Worm (Caenorhabditis elegans) whole organism, L4 larva: Measurements from ENCODE around the gene elt-4.

Experiments used
- D1046.2 ChIP-seq: fragments of 200-800 bp; sonication (Bioruptor generic); IDR thresholded peaks from 2 replicates; pipeline ENCODE4 v1.3.6; 2022; ENCODE audit warnings: missing genetic modification characterization, missing compliant biosample characterization
- F10B5.3 ChIP-seq: sonication (generic microtip); optimal IDR thresholded peaks from 2 replicates; lab custom pipeline; 2016; ENCODE audit warnings: mild to moderate bottlenecking, missing genetic modification characterization, missing compliant biosample characterization
- F26F4.8 ChIP-seq: fragments of 200-800 bp; sonication (Bioruptor generic); conservative IDR thresholded peaks from 2 replicates; pipeline ENCODE4 v1.3.6; 2022; ENCODE audit warnings: missing genetic modification characterization, missing compliant biosample characterization
- F37D6.2 ChIP-seq: sonication (generic microtip); optimal IDR thresholded peaks from 2 replicates; lab custom pipeline; 2016; ENCODE audit warnings: mild to moderate bottlenecking, missing genetic modification characterization, missing compliant biosample characterization
- T20F7.1 ChIP-seq: fragments of 200-800 bp; sonication (Bioruptor generic); optimal IDR thresholded peaks from 2 replicates; lab custom pipeline; 2018; ENCODE audit warnings: mild to moderate bottlenecking, missing genetic modification characterization, missing compliant biosample characterization
- Y105C5A.15 ChIP-seq: fragments of 200-800 bp; sonication (Bioruptor generic); IDR thresholded peaks from 2 replicates; pipeline ENCODE4 v1.3.6; 2022; ENCODE audit warnings: missing genetic modification characterization, missing compliant biosample characterization
- Y5F2A.4 ChIP-seq: fragments of 200-800 bp; sonication (Bioruptor generic); optimal IDR thresholded peaks from 2 replicates; lab custom pipeline; 2018; ENCODE audit warnings: mild to moderate bottlenecking, missing genetic modification characterization, missing compliant biosample characterization
- ZK337.2 ChIP-seq: fragments of 200-800 bp; sonication (Bioruptor generic); IDR thresholded peaks from 2 replicates; pipeline ENCODE4 v1.3.6; 2022; ENCODE audit warnings: missing genetic modification reagents, missing genetic modification characterization, missing compliant biosample characterization
- ZK546.5 ChIP-seq, 2 experiments: sonication (generic microtip); optimal IDR thresholded peaks; 2 replicates each; lab custom pipeline; 2017; ENCODE audit warnings: missing biosample characterization in 2 of 2, missing genetic modification characterization in 2 of 2
- aha-1 ChIP-seq: fragments of 150-350 bp; peaks from one replicate; lab custom pipeline; 2014; ENCODE audit warnings: missing biosample characterization, missing genetic modification characterization
- aly-2 ChIP-seq: sonication (generic microtip); optimal IDR thresholded peaks from 2 replicates; lab custom pipeline; 2018; ENCODE audit warnings: missing biosample characterization, missing genetic modification characterization
- ama-1 ChIP-seq: fragments of 150-350 bp; optimal IDR thresholded peaks from 2 replicates; lab custom pipeline; 2014; ENCODE audit warnings: inconsistent platforms, mixed read lengths
- arid-1 ChIP-seq: fragments of 200-800 bp; sonication (Bioruptor generic); conservative IDR thresholded peaks from 2 replicates; pipeline ENCODE4 v1.3.6; 2022; ENCODE audit warnings: missing genetic modification reagents, missing genetic modification characterization, missing compliant biosample characterization
- ceh-20 ChIP-seq: fragments of 200-800 bp; sonication (Bioruptor generic); IDR thresholded peaks from 2 replicates; pipeline ENCODE4 v1.3.6; 2022; ENCODE audit warnings: missing genetic modification reagents, missing genetic modification characterization, missing compliant biosample characterization
- ceh-28 ChIP-seq: fragments of 150-350 bp; optimal IDR thresholded peaks from 2 replicates; lab custom pipeline; 2014; ENCODE audit warnings: missing biosample characterization, missing genetic modification reagents, missing genetic modification characterization
- ceh-32 ChIP-seq: sonication (generic microtip); optimal IDR thresholded peaks from 2 replicates; lab custom pipeline; 2016; ENCODE audit warnings: mild to moderate bottlenecking, missing genetic modification characterization, missing compliant biosample characterization; ENCODE audit not compliant: poor library complexity
- ceh-62 ChIP-seq: sonication (generic microtip); optimal IDR thresholded peaks from 2 replicates; lab custom pipeline; 2017; ENCODE audit warnings: missing biosample characterization, missing genetic modification characterization
- ceh-82 ChIP-seq: sonication (generic microtip); optimal IDR thresholded peaks from 2 replicates; lab custom pipeline; 2017; ENCODE audit warnings: missing biosample characterization, missing genetic modification characterization
- ces-1 ChIP-seq: fragments of 150-350 bp; sonication (generic microtip); optimal IDR thresholded peaks from 4 replicates; lab custom pipeline; 2014; ENCODE audit warnings: missing biosample characterization, missing genetic modification reagents, missing genetic modification characterization
- cey-2 ChIP-seq: sonication (generic microtip); optimal IDR thresholded peaks from 3 replicates; lab custom pipeline; 2017; ENCODE audit warnings: missing genetic modification characterization, mild to moderate bottlenecking, missing compliant biosample characterization, antibody characterized with exemption, borderline replicate concordance; ENCODE audit not compliant: insufficient read depth
- daf-12 ChIP-seq: fragments of 150-350 bp; optimal IDR thresholded peaks from 2 replicates; lab custom pipeline; 2014; ENCODE audit warnings: missing biosample characterization, missing genetic modification reagents, missing genetic modification characterization
- daf-16 ChIP-seq, 3 experiments: sonication (generic microtip); optimal IDR thresholded peaks; 2 replicates each; lab custom pipeline; 2016 to 2017; ENCODE audit warnings: missing genetic modification characterization in 3 of 3, missing genetic modification reagents in 3 of 3, mild to moderate bottlenecking in 2 of 3, missing compliant biosample characterization in 2 of 3, missing biosample characterization in 1 of 3, moderate library complexity in 1 of 3
- daf-8 ChIP-seq: fragments of 200-800 bp; sonication (Bioruptor generic); IDR thresholded peaks from 2 replicates; pipeline ENCODE4 v1.3.6; 2022; ENCODE audit warnings: missing genetic modification characterization, missing compliant biosample characterization
- dmd-8 ChIP-seq: fragments of 200-800 bp; sonication (Bioruptor generic); IDR thresholded peaks from 2 replicates; pipeline ENCODE4 v1.3.6; 2022; ENCODE audit warnings: missing genetic modification characterization, missing compliant biosample characterization
- dmd-9 ChIP-seq: fragments of 200-800 bp; sonication (Bioruptor generic); IDR thresholded peaks from 2 replicates; pipeline ENCODE4 v1.3.6; 2022; ENCODE audit warnings: missing genetic modification reagents, missing genetic modification characterization, missing compliant biosample characterization
- duxl-1 ChIP-seq: sonication (generic microtip); optimal IDR thresholded peaks from 2 replicates; lab custom pipeline; 2016; ENCODE audit warnings: mild to moderate bottlenecking, missing genetic modification characterization, moderate library complexity, missing compliant biosample characterization; ENCODE audit not compliant: poor library complexity
- dve-1 ChIP-seq: sonication (generic microtip); optimal IDR thresholded peaks from 2 replicates; lab custom pipeline; 2017; ENCODE audit warnings: antibody characterized with exemption, mild to moderate bottlenecking, missing genetic modification characterization, missing compliant biosample characterization; ENCODE audit not compliant: insufficient read depth
- fkh-10 ChIP-seq: fragments of 150-350 bp; optimal IDR thresholded peaks from 2 replicates; lab custom pipeline; 2014; ENCODE audit warnings: missing biosample characterization, missing genetic modification reagents, missing genetic modification characterization
- hlh-11 ChIP-seq: fragments of 200-800 bp; sonication (Bioruptor generic); optimal IDR thresholded peaks from 2 replicates; lab custom pipeline; 2018; ENCODE audit warnings: mild to moderate bottlenecking, missing genetic modification characterization, missing compliant biosample characterization
- hlh-30 ChIP-seq: sonication (generic microtip); optimal IDR thresholded peaks from 2 replicates; lab custom pipeline; 2017; ENCODE audit warnings: antibody characterized with exemption, mild to moderate bottlenecking, missing genetic modification characterization, missing compliant biosample characterization; ENCODE audit not compliant: insufficient read depth
- jun-1 ChIP-seq: fragments of 150-350 bp; optimal IDR thresholded peaks from 2 replicates; lab custom pipeline; 2014; ENCODE audit warnings: missing biosample characterization, missing genetic modification reagents, missing genetic modification characterization
- lim-7 ChIP-seq: fragments of 200-800 bp; sonication (Bioruptor generic); IDR thresholded peaks from 2 replicates; pipeline ENCODE4 v1.3.6; 2022; ENCODE audit warnings: missing genetic modification characterization, missing compliant biosample characterization
- lin-1 ChIP-seq: fragments of 200-800 bp; sonication (Bioruptor generic); IDR thresholded peaks from 2 replicates; pipeline ENCODE4 v1.3.6; 2022; ENCODE audit warnings: missing genetic modification reagents, missing genetic modification characterization, missing compliant biosample characterization
- lin-13 ChIP-seq: fragments of 150-350 bp; optimal IDR thresholded peaks from 2 replicates; lab custom pipeline; 2014; ENCODE audit warnings: missing biosample characterization, missing genetic modification reagents, missing genetic modification characterization
- lin-29 ChIP-seq: fragments of 200-800 bp; sonication (Bioruptor generic); IDR thresholded peaks from 2 replicates; pipeline ENCODE4 v1.3.6; 2022; ENCODE audit warnings: missing genetic modification reagents, missing genetic modification characterization, missing compliant biosample characterization
- lin-39 ChIP-seq: fragments of 150-350 bp; optimal IDR thresholded peaks from 2 replicates; lab custom pipeline; 2014; ENCODE audit warnings: missing biosample characterization, missing genetic modification reagents, missing genetic modification characterization
- lir-3 ChIP-seq: sonication (generic microtip); optimal IDR thresholded peaks from 2 replicates; lab custom pipeline; 2016; ENCODE audit warnings: mild to moderate bottlenecking, missing genetic modification characterization, missing compliant biosample characterization
- madf-9 ChIP-seq: fragments of 200-800 bp; sonication (Bioruptor generic); conservative IDR thresholded peaks from 2 replicates; pipeline ENCODE4 v1.3.6; 2022; ENCODE audit warnings: missing genetic modification reagents, missing genetic modification characterization, missing compliant biosample characterization
- mdt-29 ChIP-seq: fragments of 200-800 bp; sonication (Bioruptor generic); IDR thresholded peaks from 2 replicates; pipeline ENCODE4 v1.3.6; 2022; ENCODE audit warnings: missing genetic modification reagents, missing genetic modification characterization, missing compliant biosample characterization
- nhr-10 ChIP-seq: fragments of 150-350 bp; optimal IDR thresholded peaks from 2 replicates; lab custom pipeline; 2014; ENCODE audit warnings: missing biosample characterization, missing genetic modification characterization
- nhr-111 ChIP-seq: fragments of 200-800 bp; sonication (Bioruptor generic); optimal IDR thresholded peaks from 2 replicates; lab custom pipeline; 2018; ENCODE audit warnings: mild to moderate bottlenecking, missing genetic modification characterization, missing compliant biosample characterization
- nhr-42 ChIP-seq: fragments of 200-800 bp; sonication (Bioruptor generic); IDR thresholded peaks from 2 replicates; pipeline ENCODE4 v1.3.6; 2022; ENCODE audit warnings: missing genetic modification characterization, missing compliant biosample characterization
- nhr-6 ChIP-seq: fragments of 150-350 bp; optimal IDR thresholded peaks from 2 replicates; lab custom pipeline; 2014; ENCODE audit warnings: missing biosample characterization, missing genetic modification characterization
- nhr-77 ChIP-seq: fragments of 150-350 bp; optimal IDR thresholded peaks from 2 replicates; lab custom pipeline; 2014; ENCODE audit warnings: missing biosample characterization, missing genetic modification characterization
- php-3 ChIP-seq: fragments of 200-800 bp; sonication (Bioruptor generic); IDR thresholded peaks from 2 replicates; pipeline ENCODE4 v1.3.6; 2022; ENCODE audit warnings: missing genetic modification reagents, missing genetic modification characterization, missing compliant biosample characterization
- saeg-2 ChIP-seq: fragments of 200-800 bp; sonication (Bioruptor generic); IDR thresholded peaks from 2 replicates; pipeline ENCODE4 v1.3.6; 2022; ENCODE audit warnings: missing genetic modification reagents, missing genetic modification characterization, missing compliant biosample characterization
- sdz-12 ChIP-seq: fragments of 200-800 bp; sonication (Bioruptor generic); optimal IDR thresholded peaks from 2 replicates; lab custom pipeline; 2018; ENCODE audit warnings: mild to moderate bottlenecking, missing genetic modification characterization, missing compliant biosample characterization
- snpc-1.2 ChIP-seq: fragments of 200-800 bp; sonication (Bioruptor generic); IDR thresholded peaks from 2 replicates; pipeline ENCODE4 v1.3.6; 2022; ENCODE audit warnings: missing genetic modification reagents, missing genetic modification characterization, missing compliant biosample characterization
- spr-1 ChIP-seq: sonication (generic microtip); optimal IDR thresholded peaks from 2 replicates; lab custom pipeline; 2016; ENCODE audit warnings: mild to moderate bottlenecking, missing genetic modification characterization, missing compliant biosample characterization
- spr-3 ChIP-seq: fragments of 200-800 bp; sonication (Bioruptor generic); optimal IDR thresholded peaks from 2 replicates; lab custom pipeline; 2018; ENCODE audit warnings: mild to moderate bottlenecking, missing genetic modification characterization, missing compliant biosample characterization
- zag-1 ChIP-seq: fragments of 150-350 bp; optimal IDR thresholded peaks from 2 replicates; lab custom pipeline; 2014; ENCODE audit warnings: missing biosample characterization, missing genetic modification characterization
- ztf-11 ChIP-seq: fragments of 150-350 bp; optimal IDR thresholded peaks from 2 replicates; lab custom pipeline; 2014; ENCODE audit warnings: missing biosample characterization, missing genetic modification characterization

Gene elt-4

ce11 chrX:10524483-10524948, 49.2 kb downstream of the elt-4 start, which contains the start of the genes mboa-7 and git-1 (continued):
- no peak for TF ChIP-seq lin-39 (tag; lab: Kevin White, UChicago)
- TF ChIP-seq lin-1 (GFP tag; lab: Robert Waterston, UW) = no peak
- no peak for TF ChIP-seq dmd-8 (GFP tag; lab: Robert Waterston, UW)
- TF ChIP-seq nhr-111 (GFP tag; lab: Kevin White, UChicago) = no peak
- TF ChIP-seq D1046.2 (GFP tag; lab: Robert Waterston, UW) = no peak
- no peak for TF ChIP-seq fkh-10 (GFP tag; lab: Kevin White, UChicago)
- no peak for TF ChIP-seq lir-3 (tag; lab: Kevin White, UChicago)
- TF ChIP-seq sdz-12 (GFP tag; lab: Kevin White, UChicago) = no peak
- TF ChIP-seq daf-8 (GFP tag; lab: Robert Waterston, UW) = no peak
- no peak for TF ChIP-seq ceh-32 (tag; lab: Kevin White, UChicago)
- TF ChIP-seq ztf-11 (tag; lab: Kevin White, UChicago) = no peak
- no peak for TF ChIP-seq daf-12 (tag; lab: Kevin White, UChicago)
- no peak for TF ChIP-seq saeg-2 (GFP tag; lab: Robert Waterston, UW)
- no peak for TF ChIP-seq jun-1 (tag; lab: Kevin White, UChicago)
- no peak for TF ChIP-seq ces-1
- no peak for TF ChIP-seq arid-1 (GFP tag; lab: Robert Waterston, UW)
- peak; percentile 57 for TF ChIP-seq lin-13 (GFP tag; lab: Kevin White, UChicago)
- TF ChIP-seq hlh-30 = peak; percentile 55
- TF ChIP-seq dmd-9 (GFP tag; lab: Robert Waterston, UW) = no peak
- TF ChIP-seq ZK337.2 = no peak
- no peak for TF ChIP-seq snpc-1.2 (GFP tag; lab: Robert Waterston, UW)
- peak; percentile 77 for TF ChIP-seq hlh-11 (tag; lab: Kevin White, UChicago)
- TF ChIP-seq cey-2 (tag; lab: Kevin White, UChicago) = no peak
- no peak for TF ChIP-seq zag-1 (tag; lab: Kevin White, UChicago)
- TF ChIP-seq ceh-28 = no peak
- no peak for TF ChIP-seq lin-29 (GFP tag; lab: Robert Waterston, UW)
- TF ChIP-seq lim-7 (GFP tag; lab: Robert Waterston, UW) = no peak
- TF ChIP-seq mdt-29 (GFP tag; lab: Robert Waterston, UW) = no peak
- TF ChIP-seq ZK546.5 (tag; optimal IDR thresholded peaks at IDR 0.05; lab: Kevin White, UChicago) = no peak
- no peak for TF ChIP-seq ceh-20
- no peak for TF ChIP-seq duxl-1 (tag; lab: Kevin White, UChicago)
- no peak for TF ChIP-seq F26F4.8 (GFP tag; lab: Robert Waterston, UW)
- no peak for TF ChIP-seq ama-1 (lab: Kevin White, UChicago)
- TF ChIP-seq Y105C5A.15 (GFP tag; lab: Robert Waterston, UW) = no peak
- TF ChIP-seq spr-1 (tag; lab: Kevin White, UChicago) = no peak
- no peak for TF ChIP-seq F37D6.2
- TF ChIP-seq nhr-10 (tag; lab: Kevin White, UChicago) = no peak
- no peak for TF ChIP-seq dve-1
- no peak for TF ChIP-seq spr-3 (GFP tag; lab: Kevin White, UChicago)
- TF ChIP-seq php-3 (GFP tag; lab: Robert Waterston, UW) = no peak
- no peak for TF ChIP-seq aly-2 (tag; lab: Kevin White, UChicago)
- no peak for TF ChIP-seq Y5F2A.4 (GFP tag; lab: Kevin White, UChicago)
- TF ChIP-seq daf-16 (GFP tag; optimal IDR thresholded peaks at IDR 0.05; lab: Kevin White, UChicago) = no peak
- peak; percentile 38 for TF ChIP-seq daf-16 (tag; optimal IDR thresholded peaks at IDR 0.05; lab: Kevin White, UChicago)
- no peak for TF ChIP-seq ceh-62 (tag; lab: Kevin White, UChicago)
- TF ChIP-seq nhr-77 (tag; lab: Kevin White, UChicago) = no peak
- no peak for TF ChIP-seq F10B5.3 (tag; lab: Kevin White, UChicago)
- no peak for TF ChIP-seq T20F7.1 (GFP tag; lab: Kevin White, UChicago)
- no peak for TF ChIP-seq madf-9 (GFP tag; lab: Robert Waterston, UW)
- peak; percentile 95 for TF ChIP-seq aha-1 (tag; lab: Kevin White, UChicago)
- no peak for TF ChIP-seq ceh-82 (tag; lab: Kevin White, UChicago)
- TF ChIP-seq nhr-42 (GFP tag; lab: Robert Waterston, UW) = 0 out of 2 replicates have a peak, but pooled peaks have one; percentile 32
- TF ChIP-seq nhr-6 (tag; lab: Kevin White, UChicago) = peak; percentile 16
